Fruit fly (Drosophila melanogaster) whole organism, wandering third instar larva: ENCODE results near the gene CG12693.

ENCODE experiments used
- Abd-B ChIP-seq: fragments of >200 bp; optimal IDR thresholded peaks from 2 replicates; lab custom pipeline; 2017; ENCODE audit warnings: missing biosample characterization, missing genetic modification characterization
- CG32264 ChIP-seq: fragments of 200-800 bp; sonication (Bioruptor generic); optimal IDR thresholded peaks from 2 replicates; lab custom pipeline; 2016; ENCODE audit warnings: missing biosample characterization, missing genetic modification characterization
- CG9705 ChIP-seq: fragments of 200-800 bp; sonication (Bioruptor generic); optimal IDR thresholded peaks from 2 replicates; lab custom pipeline; 2018; ENCODE audit warnings: missing biosample characterization, mild to moderate bottlenecking, missing genetic modification characterization
- CrebA ChIP-seq: fragments of 200-800 bp; sonication (Bioruptor generic); optimal IDR thresholded peaks from 2 replicates; lab custom pipeline; 2016; ENCODE audit warnings: missing biosample characterization, mild to moderate bottlenecking, missing genetic modification characterization, borderline replicate concordance
- Dfd ChIP-seq: fragments of >200 bp; optimal IDR thresholded peaks from 2 replicates; lab custom pipeline; 2017; ENCODE audit warnings: missing biosample characterization, missing genetic modification characterization
- Dif ChIP-seq: fragments of 200-275, 200-300 bp; sonication (Bioruptor generic); optimal IDR thresholded peaks from 2 replicates; lab custom pipeline; 2018; ENCODE audit warnings: missing biosample characterization, missing genetic modification characterization; ENCODE audit not compliant: partially characterized antibody
- GATAd ChIP-seq: sonication (Bioruptor generic); optimal IDR thresholded peaks from 2 replicates; lab custom pipeline; 2016; ENCODE audit warnings: missing biosample characterization, missing genetic modification characterization
- HLH106 ChIP-seq: fragments of 200-800 bp; optimal IDR thresholded peaks from 3 replicates; lab custom pipeline; 2019; ENCODE audit warnings: missing biosample characterization, mild to moderate bottlenecking, missing genetic modification characterization, moderate library complexity
- Hnf4 ChIP-seq: fragments of 200-800 bp; sonication (Bioruptor generic); optimal IDR thresholded peaks from 2 replicates; lab custom pipeline; 2016; ENCODE audit warnings: missing biosample characterization, mild to moderate bottlenecking, missing genetic modification characterization
- Hr78 ChIP-seq: fragments of >200 bp; optimal IDR thresholded peaks from 2 replicates; lab custom pipeline; 2017; ENCODE audit warnings: missing biosample characterization, missing genetic modification characterization
- Jra ChIP-seq: sonication (Bioruptor generic); optimal IDR thresholded peaks from 2 replicates; lab custom pipeline; 2016; ENCODE audit warnings: missing biosample characterization, missing genetic modification characterization
- Myc ChIP-seq: fragments of >200 bp; optimal IDR thresholded peaks from 2 replicates; lab custom pipeline; 2017
- N ChIP-seq: fragments of >200 bp; optimal IDR thresholded peaks from 2 replicates; lab custom pipeline; 2018; ENCODE audit warnings: missing biosample characterization, missing external identifiers, missing genetic modification characterization
- OdsH ChIP-seq: fragments of 200-800 bp; sonication (Bioruptor generic); optimal IDR thresholded peaks from 2 replicates; lab custom pipeline; 2016; ENCODE audit warnings: missing biosample characterization, mild to moderate bottlenecking, missing genetic modification characterization
- Rel ChIP-seq, 2 experiments: fragments of 200-800 bp; sonication (Bioruptor generic) in 1 of 2; optimal IDR thresholded peaks; 2 replicates in 1 of 2; 3 replicates in 1 of 2; lab custom pipeline; 2016 to 2019; ENCODE audit warnings: mild to moderate bottlenecking in 2 of 2, missing biosample characterization in 2 of 2, missing genetic modification characterization in 2 of 2, moderate library complexity in 1 of 2
- Sp1 ChIP-seq: fragments of 200-800 bp; sonication (Bioruptor generic); optimal IDR thresholded peaks from 3 replicates; lab custom pipeline; 2019; ENCODE audit warnings: missing biosample characterization, mild to moderate bottlenecking, missing genetic modification characterization, moderate library complexity
- Vsx2 ChIP-seq: fragments of 200-300, 225-300 bp; sonication (Bioruptor generic); optimal IDR thresholded peaks from 2 replicates; lab custom pipeline; 2018; ENCODE audit warnings: missing biosample characterization, missing genetic modification characterization; ENCODE audit not compliant: partially characterized antibody
- br ChIP-seq: fragments of 200-800 bp; sonication (Bioruptor generic); optimal IDR thresholded peaks from 2 replicates; lab custom pipeline; 2016; ENCODE audit warnings: missing biosample characterization, missing genetic modification characterization
- brk ChIP-seq: fragments of 200-800 bp; sonication (Bioruptor generic); optimal IDR thresholded peaks from 2 replicates; lab custom pipeline; 2016; ENCODE audit warnings: missing biosample characterization, mild to moderate bottlenecking, missing genetic modification characterization
- dmrt93B ChIP-seq: fragments of 200-800 bp; sonication (Bioruptor generic); optimal IDR thresholded peaks from 2 replicates; lab custom pipeline; 2018; ENCODE audit warnings: missing biosample characterization, mild to moderate bottlenecking, missing genetic modification characterization
- dsf ChIP-seq: sonication (Bioruptor generic); optimal IDR thresholded peaks from 2 replicates; lab custom pipeline; 2016; ENCODE audit warnings: missing biosample characterization, missing genetic modification characterization, borderline replicate concordance
- foxo ChIP-seq, 2 experiments: fragments of 200-800 bp; sonication (Bioruptor generic); optimal IDR thresholded peaks; 2 replicates in 1 of 2; 3 replicates in 1 of 2; lab custom pipeline; 2016 to 2017; ENCODE audit warnings: missing biosample characterization in 2 of 2, missing genetic modification characterization in 2 of 2
- fru ChIP-seq: fragments of 200-800 bp; sonication (Bioruptor generic); optimal IDR thresholded peaks from 3 replicates; lab custom pipeline; 2016; ENCODE audit warnings: missing biosample characterization, mild to moderate bottlenecking, missing genetic modification characterization
- h ChIP-seq: fragments of 200-800 bp; sonication (Bioruptor generic); optimal IDR thresholded peaks from 3 replicates; lab custom pipeline; 2016; ENCODE audit warnings: missing biosample characterization, mild to moderate bottlenecking, missing genetic modification characterization
- lola ChIP-seq: fragments of >200 bp; optimal IDR thresholded peaks from 2 replicates; lab custom pipeline; 2017; ENCODE audit warnings: missing biosample characterization, missing genetic modification characterization
- pan ChIP-seq: fragments of >200 bp; optimal IDR thresholded peaks from 2 replicates; lab custom pipeline; 2017
- psq ChIP-seq: fragments of 200-800 bp; sonication (Bioruptor generic); optimal IDR thresholded peaks from 3 replicates; lab custom pipeline; 2017; ENCODE audit warnings: missing biosample characterization, mild to moderate bottlenecking, missing genetic modification characterization, moderate library complexity
- sage ChIP-seq: fragments of 200-800 bp; sonication (Bioruptor generic); optimal IDR thresholded peaks from 2 replicates; lab custom pipeline; 2016; ENCODE audit warnings: missing biosample characterization, mild to moderate bottlenecking, missing genetic modification characterization
- sv ChIP-seq: fragments of 200-800 bp; sonication (Bioruptor generic); optimal IDR thresholded peaks from 3 replicates; lab custom pipeline; 2016; ENCODE audit warnings: missing biosample characterization, missing genetic modification characterization
- usp ChIP-seq: fragments of >200 bp; optimal IDR thresholded peaks from 2 replicates; lab custom pipeline; 2017; ENCODE audit warnings: missing biosample characterization, missing genetic modification characterization
- woc ChIP-seq: sonication (Bioruptor generic); optimal IDR thresholded peaks from 2 replicates; lab custom pipeline; 2016; ENCODE audit warnings: missing biosample characterization, mild to moderate bottlenecking, missing genetic modification characterization

CG12693 gene

DNA sequence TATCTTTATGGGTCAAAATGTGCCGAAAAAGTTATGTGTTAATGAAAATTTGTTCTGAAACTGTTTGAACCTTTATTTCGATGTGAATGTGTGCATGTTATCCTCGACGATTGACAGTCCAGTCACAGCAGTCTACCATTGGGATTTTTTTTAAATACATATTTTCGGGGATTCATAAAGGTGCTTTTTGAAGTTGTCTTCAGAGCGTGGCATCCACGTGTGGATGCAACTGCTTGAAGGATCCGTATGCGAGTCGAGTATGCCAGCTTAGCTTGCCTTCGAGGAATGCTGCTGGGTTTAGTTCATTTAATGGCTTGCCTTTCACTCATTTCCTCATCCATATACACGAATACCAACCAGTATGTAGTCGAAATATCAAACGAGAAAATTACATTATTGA, at the start of gene CG12693:
TSS of gene CG12693 (minus strand) at position 101 of the 400 bp plus-strand sequence.
- no peak for TF ChIP-seq Dif (GFP tag; lab: Kevin White, UChicago)
- TF ChIP-seq woc (GFP tag; lab: Kevin White, UChicago) = no peak
- TF ChIP-seq usp (GFP tag; lab: Kevin White, UChicago) = no peak
- TF ChIP-seq Jra (GFP tag; lab: Kevin White, UChicago) = no peak
- no peak for TF ChIP-seq pan (lab: Kevin White, UChicago)
- TF ChIP-seq Hr78 = no peak
- no peak for TF ChIP-seq sage
- TF ChIP-seq Hnf4 = no peak
- TF ChIP-seq CG9705 (GFP tag; lab: Kevin White, UChicago) = no peak
- TF ChIP-seq Sp1 (GFP tag; lab: Kevin White, UChicago) = no peak
- no peak for TF ChIP-seq h (GFP tag; lab: Kevin White, UChicago)
- TF ChIP-seq GATAd (GFP tag; lab: Kevin White, UChicago) = no peak
- no peak for TF ChIP-seq Rel (GFP tag; optimal IDR thresholded peaks at IDR 0.05; lab: Kevin White, UChicago)
- TF ChIP-seq Rel (tag; optimal IDR thresholded peaks at IDR 0.05; lab: Kevin White, UChicago) = no peak
- TF ChIP-seq Abd-B (GFP tag; lab: Kevin White, UChicago) = no peak

DNA sequence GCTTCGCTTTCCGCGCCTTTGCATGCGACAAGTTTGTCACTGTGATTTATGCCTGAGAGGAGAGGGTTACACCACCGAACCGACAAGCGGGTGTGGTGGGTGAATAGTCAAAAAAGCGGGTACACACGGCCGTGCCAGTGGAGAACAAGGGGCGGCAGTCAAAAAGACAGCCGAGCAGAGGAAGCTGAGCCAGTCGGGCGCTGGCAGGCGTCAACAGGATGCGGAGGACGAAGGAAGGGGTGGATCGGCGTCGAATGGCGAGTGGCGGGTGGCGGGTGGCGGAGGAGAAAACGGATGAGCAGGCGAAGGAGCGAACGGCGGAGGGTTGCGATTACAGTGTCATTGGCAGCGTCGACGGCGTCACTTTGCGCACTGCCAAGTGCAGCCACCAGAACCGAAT, 46.3 kb upstream of the CG12693 start:
- no peak for TF ChIP-seq Abd-B (GFP tag; lab: Kevin White, UChicago)
- no peak for TF ChIP-seq lola (GFP tag; lab: Kevin White, UChicago)

DNA sequence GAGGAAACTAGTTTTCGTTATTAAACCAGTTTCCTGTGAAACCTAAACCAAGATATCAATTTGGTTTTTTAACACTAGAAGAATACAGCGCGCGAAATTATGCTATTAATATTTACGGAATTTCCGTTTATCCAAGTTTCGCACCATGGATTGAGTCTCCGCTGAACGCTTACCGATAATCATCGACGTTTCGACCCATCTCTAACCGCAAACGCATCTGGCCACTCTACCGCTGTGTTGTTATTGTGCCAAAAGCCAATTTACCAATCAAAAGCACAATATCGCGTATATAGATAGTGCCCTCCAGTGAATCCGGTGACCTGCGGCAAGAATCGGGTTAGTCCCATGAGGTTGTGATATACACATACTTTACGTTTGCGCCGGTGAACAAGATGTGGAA, 36.9 kb upstream of the CG12693 start, which contains the start of gene CG3626:
TSS of gene CG3626 (plus strand) at position 222 of the 400 bp plus-strand sequence.
- TF ChIP-seq lola (GFP tag; lab: Kevin White, UChicago) (no peak), Myc (lab: Kevin White, UChicago) (peak; percentile 74), Vsx2 (GFP tag; lab: Kevin White, UChicago) (peak; percentile 83), HLH106 (tag; lab: Kevin White, UChicago) (peak; percentile 21), sv (GFP tag; lab: Kevin White, UChicago) (no peak), Hr78 (no peak), dsf (GFP tag; lab: Kevin White, UChicago) (no peak), psq (GFP tag; lab: Kevin White, UChicago) (no peak), Rel (GFP tag; optimal IDR thresholded peaks at IDR 0.05; lab: Kevin White, UChicago) (no peak), Rel (tag; optimal IDR thresholded peaks at IDR 0.05; lab: Kevin White, UChicago) (peak; percentile 41), fru (GFP tag; lab: Kevin White, UChicago) (no peak), pan (lab: Kevin White, UChicago) (no peak), N (GFP tag; lab: Kevin White, UChicago) (no peak), Abd-B (GFP tag; lab: Kevin White, UChicago) (no peak), OdsH (GFP tag; lab: Kevin White, UChicago) (no peak), br (no peak), sage (no peak), CrebA (no peak), GATAd (GFP tag; lab: Kevin White, UChicago) (no peak), brk (GFP tag; lab: Kevin White, UChicago) (no peak), dmrt93B (no peak)

DNA sequence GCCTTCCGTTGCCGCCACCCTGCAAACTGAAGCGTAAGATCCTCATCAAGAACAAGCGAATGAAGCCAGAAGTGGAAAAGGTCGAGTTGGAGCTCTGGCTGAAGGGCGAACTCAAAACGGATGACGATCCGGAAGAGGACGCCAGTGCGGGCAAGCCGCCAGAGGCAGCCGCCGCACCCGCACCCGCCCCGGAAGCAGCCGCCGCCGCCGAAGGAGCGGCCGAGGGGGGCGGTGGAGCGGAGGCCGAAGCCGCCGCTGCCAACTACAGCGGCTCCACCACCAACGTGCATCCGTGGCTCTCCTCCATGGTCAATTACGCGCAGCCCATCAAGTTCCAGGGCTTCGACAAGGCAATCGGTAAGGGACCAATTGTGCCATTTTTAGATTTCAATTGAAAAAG, 29.3 kb upstream of the CG12693 start:
- TF ChIP-seq Sp1 (GFP tag; lab: Kevin White, UChicago) (no peak), Dfd (peak; percentile 94)

DNA sequence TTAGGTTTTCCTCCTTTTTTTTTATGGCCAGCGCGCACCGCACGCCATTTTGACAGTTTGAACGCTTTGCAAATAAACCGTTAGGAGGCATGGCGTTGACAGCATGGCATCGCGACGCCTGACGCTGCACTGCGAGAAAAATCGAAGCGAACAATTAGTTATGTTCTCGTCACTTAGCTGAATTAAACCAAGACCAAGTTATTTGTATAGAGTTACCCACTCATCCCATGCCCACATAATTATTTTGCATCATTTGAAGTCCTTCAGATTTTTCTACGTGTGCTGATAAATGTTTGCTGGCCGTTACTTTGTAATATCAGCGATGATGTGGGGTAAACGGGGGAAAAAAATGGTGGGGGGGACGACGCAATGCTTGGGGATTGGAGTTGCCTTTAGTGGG, 552 bp upstream of the CG12693 start:
- no peak for TF ChIP-seq Abd-B (GFP tag; lab: Kevin White, UChicago)
- no peak for TF ChIP-seq Myc (lab: Kevin White, UChicago)
- no peak for TF ChIP-seq foxo (GFP tag; optimal IDR thresholded peaks at IDR 0.05; lab: Kevin White, UChicago)
- no peak for TF ChIP-seq Sp1 (GFP tag; lab: Kevin White, UChicago)
- no peak for TF ChIP-seq sv (GFP tag; lab: Kevin White, UChicago)
- TF ChIP-seq dmrt93B = no peak
- TF ChIP-seq usp (GFP tag; lab: Kevin White, UChicago) = no peak
- TF ChIP-seq CG9705 (GFP tag; lab: Kevin White, UChicago) = no peak
- TF ChIP-seq h (GFP tag; lab: Kevin White, UChicago) = peak; percentile 7
- TF ChIP-seq Dfd = no peak
- TF ChIP-seq lola (GFP tag; lab: Kevin White, UChicago) = no peak
- TF ChIP-seq Vsx2 (GFP tag; lab: Kevin White, UChicago) = no peak
- peak; percentile 3 for TF ChIP-seq fru (GFP tag; lab: Kevin White, UChicago)
- TF ChIP-seq pan (lab: Kevin White, UChicago) = no peak
- no peak for TF ChIP-seq CG32264
- TF ChIP-seq Hnf4 = no peak
- TF ChIP-seq, all 38 proteins: peak for 2
